Worm (Caenorhabditis elegans): ENCODE results near the gene Y54G2A.32.
"Not testable (repeated sequence)": the region's sequence is repeated elsewhere in the genome, so short reads cannot be mapped to it uniquely, and the experiment has no call there.

Y54G2A.32 gene

ce11 chrIV:2785057-2785456 lies 18.7 kb upstream of the Y54G2A.32 start:
- no peak for TF ChIP-seq K02D7.2 (tag; optimal IDR thresholded peaks at IDR 0.05)
- TF ChIP-seq unc-42 (tag; optimal IDR thresholded peaks at IDR 0.05) = peak; percentile 71
- TF ChIP-seq sox-2 (GFP tag; IDR thresholded peaks at IDR 0.05) = no peak
- no peak for TF ChIP-seq lin-11 (tag; optimal IDR thresholded peaks at IDR 0.05)
- TF ChIP-seq K09A11.1 (tag; optimal IDR thresholded peaks at IDR 0.05; ENCODE audit: insufficient read depth) = no peak
- no peak for TF ChIP-seq pha-4 (tag; optimal IDR thresholded peaks at IDR 0.05)
- TF ChIP-seq unc-55 (GFP tag; optimal IDR thresholded peaks at IDR 0.05) = peak; percentile 14
- TF ChIP-seq zip-5 (tag; optimal IDR thresholded peaks at IDR 0.05) = no peak
- TF ChIP-seq sox-4 (tag; optimal IDR thresholded peaks at IDR 0.05) = no peak
- no peak for TF ChIP-seq ztf-16 (tag; optimal IDR thresholded peaks at IDR 0.05)
- TF ChIP-seq nfya-1 (tag; optimal IDR thresholded peaks at IDR 0.05) = peak; percentile 44
- TF ChIP-seq nhr-232 (tag; optimal IDR thresholded peaks at IDR 0.05) = no peak

- not testable (repeated sequence) for TF ChIP-seq ceh-9, syd-9, rnt-1 (tag; optimal IDR thresholded peaks at IDR 0.05)
Observed at ce11 chrIV:2788389-2788788, 15.4 kb upstream of the Y54G2A.32 start, which contains the start of gene atln-1. Gene atln-1 (plus strand): TSS chrIV:2788689.

- TF ChIP-seq nfya-1 (tag; optimal IDR thresholded peaks at IDR 0.05) (peak; percentile 72), elt-2 (tag; optimal IDR thresholded peaks at IDR 0.05) (no peak)
Observed at ce11 chrIV:2793956-2794355, 9.8 kb upstream of the Y54G2A.32 start.

ce11 chrIV:2798339-2798738 lies 5.4 kb upstream of the Y54G2A.32 start, which contains the start of gene Y54G2A.52:
Gene Y54G2A.52 (minus strand): TSS chrIV:2798686.
- TF ChIP-seq sox-2 (GFP tag; IDR thresholded peaks at IDR 0.05) (no peak), unc-42 (tag; optimal IDR thresholded peaks at IDR 0.05) (no peak), elt-2 (tag; optimal IDR thresholded peaks at IDR 0.05) (peak; percentile 14), eyg-1 (tag; optimal IDR thresholded peaks at IDR 0.05) (no peak), fkh-10 (GFP tag; optimal IDR thresholded peaks at IDR 0.05) (no peak), ceh-18 (tag; optimal IDR thresholded peaks at IDR 0.05) (no peak), ceh-6 (GFP tag; optimal IDR thresholded peaks at IDR 0.05) (no peak), pha-4 (tag; optimal IDR thresholded peaks at IDR 0.05) (no peak)

- TF ChIP-seq nhr-232 (tag; optimal IDR thresholded peaks at IDR 0.05) (no peak), pag-3 (tag; optimal IDR thresholded peaks at IDR 0.05; ENCODE audit: borderline replicate concordance) (no peak), sox-2 (GFP tag; IDR thresholded peaks at IDR 0.05) (no peak), pax-1 (tag; optimal IDR thresholded peaks at IDR 0.05) (no peak), dve-1 (tag; optimal IDR thresholded peaks at IDR 0.05) (no peak), ceh-22 (tag; optimal IDR thresholded peaks at IDR 0.05) (no peak), K02D7.2 (tag; optimal IDR thresholded peaks at IDR 0.05) (no peak), ttx-3 (tag; optimal IDR thresholded peaks at IDR 0.05) (no peak), gmeb-2 (tag; optimal IDR thresholded peaks at IDR 0.05) (no peak), zip-5 (tag; optimal IDR thresholded peaks at IDR 0.05) (no peak), npax-4 (tag; optimal IDR thresholded peaks at IDR 0.05) (no peak), ceh-48 (tag; optimal IDR thresholded peaks at IDR 0.05) (no peak), ahr-1 (tag; optimal IDR thresholded peaks at IDR 0.05) (no peak), Y22D7AL.16 (tag; optimal IDR thresholded peaks at IDR 0.05) (no peak)
Observed at ce11 chrIV:2799389-2799788, 4.4 kb upstream of the Y54G2A.32 start, which contains the start of gene Y54G2A.10. Gene Y54G2A.10 (plus strand): TSS chrIV:2799689.

- TF ChIP-seq npax-4 (tag; optimal IDR thresholded peaks at IDR 0.05) = no peak
- no peak for TF ChIP-seq ceh-24 (tag; optimal IDR thresholded peaks at IDR 0.05)
- TF ChIP-seq ceh-6 (GFP tag; optimal IDR thresholded peaks at IDR 0.05) = no peak
- no peak for TF ChIP-seq pqm-1 (tag; optimal IDR thresholded peaks at IDR 0.05)
- no peak for TF ChIP-seq eyg-1 (tag; optimal IDR thresholded peaks at IDR 0.05)
- TF ChIP-seq fkh-10 (GFP tag; optimal IDR thresholded peaks at IDR 0.05) = no peak
- no peak for TF ChIP-seq unc-55 (GFP tag; optimal IDR thresholded peaks at IDR 0.05)
- TF ChIP-seq unc-42 (tag; optimal IDR thresholded peaks at IDR 0.05) = no peak
- no peak for TF ChIP-seq madf-2 (tag; optimal IDR thresholded peaks at IDR 0.05)
- no peak for TF ChIP-seq ceh-2 (tag; optimal IDR thresholded peaks at IDR 0.05)
- TF ChIP-seq ztf-16 (tag; optimal IDR thresholded peaks at IDR 0.05) = no peak
- TF ChIP-seq lin-11 (tag; optimal IDR thresholded peaks at IDR 0.05) = no peak
- TF ChIP-seq K02D7.2 (tag; optimal IDR thresholded peaks at IDR 0.05) = no peak
Observed at ce11 chrIV:2799890-2800289, 3.9 kb upstream of the Y54G2A.32 start.
